Worm (Caenorhabditis elegans) whole organism, L4/young adult: ENCODE measurements around the gene F31F6.1.

ENCODE experiments used
- dao-5 ChIP-seq: sonication (generic microtip); optimal IDR thresholded peaks from 2 replicates; lab custom pipeline; 2016; ENCODE audit warnings: missing genotype, missing genetic modification characterization, moderate library complexity, missing compliant biosample characterization
- him-1 ChIP-seq: sonication (generic microtip); optimal IDR thresholded peaks from 2 replicates; lab custom pipeline; 2016; ENCODE audit warnings: missing genotype, missing genetic modification reagents, missing genetic modification characterization, missing compliant biosample characterization

- TF ChIP-seq dao-5 (no peak), him-1 (no peak)
These were observed at the start of gene F31F6.1 for ce11 chrX:14868200-14868599.
